Fruit fly (Drosophila melanogaster): ENCODE measurements around the gene CycJ.

Gene CycJ

dm6 chr3L:3460402-3461027 is 5.7 kb upstream of the CycJ start, which contains the start of gene eIF5B (continued):
- peak; percentile 84 for TF ChIP-seq Rx (GFP tag; IDR thresholded peaks at IDR 0.05)
- TF ChIP-seq CG10321 (GFP tag; IDR thresholded peaks at IDR 0.05), result peak; percentile 68
- TF ChIP-seq Atf3 (GFP tag; optimal IDR thresholded peaks at IDR 0.05), result peak; percentile 27
- no peak for TF ChIP-seq ato (GFP tag; IDR thresholded peaks at IDR 0.05; ENCODE audit: partially characterized antibody)
- TF ChIP-seq Nf-YA (GFP tag; IDR thresholded peaks at IDR 0.05), result peak; percentile 58; the same call in 1 of the 2 replicates
- TF ChIP-seq sisA (GFP tag; IDR thresholded peaks at IDR 0.05), result peak; percentile 85
- peak; percentile 49 for TF ChIP-seq CG2202 (tag; optimal IDR thresholded peaks at IDR 0.05)
- TF ChIP-seq CG13624 (GFP tag; optimal IDR thresholded peaks at IDR 0.05), result peak; percentile 40
- peak; percentile 12 for TF ChIP-seq Side (GFP tag; optimal IDR thresholded peaks at IDR 0.05)
- TF ChIP-seq sens (GFP tag), result peak; percentile 90
- TF ChIP-seq lmd (GFP tag; IDR thresholded peaks at IDR 0.05), result peak; percentile 86
- peak; percentile 81 for TF ChIP-seq ttk (GFP tag; IDR thresholded peaks at IDR 0.05)
- TF ChIP-seq CG34376 (GFP tag; optimal IDR thresholded peaks at IDR 0.05), result peak; percentile 24
- TF ChIP-seq fru (optimal IDR thresholded peaks at IDR 0.05), result no peak
- no peak for TF ChIP-seq pb (GFP tag; optimal IDR thresholded peaks at IDR 0.05)
- peak; percentile 71 for TF ChIP-seq CG7357 (GFP tag; IDR thresholded peaks at IDR 0.05)
- TF ChIP-seq Med (GFP tag), result peak; percentile 89
- no peak for TF ChIP-seq z (GFP tag; IDR thresholded peaks at IDR 0.05)
- TF ChIP-seq CTCF (GFP tag; optimal IDR thresholded peaks at IDR 0.05), result peak; percentile 21
- TF ChIP-seq jigr1 (GFP tag; IDR thresholded peaks at IDR 0.05), result peak; percentile 63; the same call in 2 of the 3 replicates
- TF ChIP-seq Mrtf (GFP tag; IDR thresholded peaks at IDR 0.05), result peak; percentile 77
- TF ChIP-seq CG11695 (GFP tag; IDR thresholded peaks at IDR 0.05), result peak; percentile 80
- peak; percentile 91 for TF ChIP-seq CG3847 (GFP tag; IDR thresholded peaks at IDR 0.05)
- TF ChIP-seq CG17829 (tag; optimal IDR thresholded peaks at IDR 0.05), result peak; percentile 71
- peak; percentile 11 for TF ChIP-seq CG6254 (GFP tag; optimal IDR thresholded peaks at IDR 0.05)
- peak; percentile 81 for TF ChIP-seq CG14050 (GFP tag; IDR thresholded peaks at IDR 0.05)
- peak; percentile 35 for TF ChIP-seq Fer1 (GFP tag; optimal IDR thresholded peaks at IDR 0.05)
- TF ChIP-seq lab (GFP tag; optimal IDR thresholded peaks at IDR 0.05), result peak; percentile 76
- no peak for TF ChIP-seq abd-A (tag; optimal IDR thresholded peaks at IDR 0.05)
- peak; percentile 86 for TF ChIP-seq H2.0 (GFP tag; IDR thresholded peaks at IDR 0.05)
- peak; percentile 50 for TF ChIP-seq bab2 (GFP tag; optimal IDR thresholded peaks at IDR 0.05)
- no peak for TF ChIP-seq Hr39 (optimal IDR thresholded peaks at IDR 0.05)
- peak; percentile 70 for TF ChIP-seq CG33557 (GFP tag; optimal IDR thresholded peaks at IDR 0.05)
- TF ChIP-seq Dad (GFP tag; optimal IDR thresholded peaks at IDR 0.05), result peak; percentile 38
- TF ChIP-seq D19B (GFP tag; optimal IDR thresholded peaks at IDR 0.05), result peak; percentile 97
- peak; percentile 83 for TF ChIP-seq gem (tag; optimal IDR thresholded peaks at IDR 0.05)
- peak; percentile 26 for TF ChIP-seq CG17568 (GFP tag; optimal IDR thresholded peaks at IDR 0.05)
- peak; percentile 82 for TF ChIP-seq klu (GFP tag; IDR thresholded peaks at IDR 0.05)
- TF ChIP-seq bbx (GFP tag; IDR thresholded peaks at IDR 0.05; ENCODE audit: partially characterized antibody), result no peak
- peak; percentile 45 for TF ChIP-seq org-1 (GFP tag; optimal IDR thresholded peaks at IDR 0.05)
- TF ChIP-seq chn (GFP tag; optimal IDR thresholded peaks at IDR 0.05), result peak; percentile 81
- TF ChIP-seq CG10959 (GFP tag; IDR thresholded peaks at IDR 0.05), result peak; percentile 59
- TF ChIP-seq her (GFP tag; optimal IDR thresholded peaks at IDR 0.05), result no peak
- TF ChIP-seq CG11560 (tag; IDR thresholded peaks at IDR 0.05), result peak; percentile 70
- peak; percentile 78 for TF ChIP-seq CG4404 (GFP tag; IDR thresholded peaks at IDR 0.05)
- TF ChIP-seq Drgx (GFP tag; IDR thresholded peaks at IDR 0.05), result peak; percentile 76
- peak; percentile 89 for TF ChIP-seq Xbp1 (GFP tag; optimal IDR thresholded peaks at IDR 0.05)
- peak; percentile 8 for TF ChIP-seq pho (GFP tag; optimal IDR thresholded peaks at IDR 0.05)
- peak; percentile 32 for TF ChIP-seq CG4328 (GFP tag; optimal IDR thresholded peaks at IDR 0.05)
- no peak for TF ChIP-seq sna (GFP tag; IDR thresholded peaks at IDR 0.05; ENCODE audit: partially characterized antibody)
- TF ChIP-seq gce (GFP tag; IDR thresholded peaks at IDR 0.05), result peak; percentile 56; the same call in 1 of the 3 replicates
- peak; percentile 63; the same call in 1 of the 2 replicates for TF ChIP-seq aop (GFP tag; IDR thresholded peaks at IDR 0.05)
- TF ChIP-seq CG10979 (tag; optimal IDR thresholded peaks at IDR 0.05), result peak; percentile 58
